Worm (Caenorhabditis elegans): Measurements from ENCODE around the gene srh-59.

srh-59 gene

ce11 chrII:3581752-3582151 lies at the start of gene srh-59:
Gene srh-59, plus strand, starts transcription at chrII:3582052.
- TF ChIP-seq snpc-3.4 (tag; optimal IDR thresholded peaks at IDR 0.05) (no peak), dpff-1 (tag; optimal IDR thresholded peaks at IDR 0.05) (no peak), ZK185.1 (tag; optimal IDR thresholded peaks at IDR 0.05; ENCODE audit: poor library complexity, severe bottlenecking) (no peak), dpl-1 (GFP tag; optimal IDR thresholded peaks at IDR 0.05) (no peak), bed-2 (GFP tag; IDR thresholded peaks at IDR 0.05) (no peak), ceh-40 (GFP tag; IDR thresholded peaks at IDR 0.05) (no peak), egl-18 (GFP tag; IDR thresholded peaks at IDR 0.05) (no peak), egrh-3 (GFP tag; IDR thresholded peaks at IDR 0.05) (no peak), tbp1 (GFP tag; optimal IDR thresholded peaks at IDR 0.05) (no peak), ceh-79 (tag; optimal IDR thresholded peaks at IDR 0.05) (no peak), lin-40 (tag; optimal IDR thresholded peaks at IDR 0.05) (no peak), Y53G8AR.9 (GFP tag; conservative IDR thresholded peaks at IDR 0.05) (no peak), rpc-1 (optimal IDR thresholded peaks at IDR 0.05) (no peak), rpc-1 (tag; optimal IDR thresholded peaks at IDR 0.05) (no peak), sptf-2 (GFP tag; optimal IDR thresholded peaks at IDR 0.05) (no peak), attf-3 (GFP tag; conservative IDR thresholded peaks at IDR 0.05) (no peak)

- TF ChIP-seq Y56A3A.18 (GFP tag; IDR thresholded peaks at IDR 0.05) (no peak), aptf-2 (GFP tag; conservative IDR thresholded peaks at IDR 0.05) (no peak), hlh-12 (tag; optimal IDR thresholded peaks at IDR 0.05) (no peak), ceh-100 (GFP tag; IDR thresholded peaks at IDR 0.05) (no peak), nhr-120 (GFP tag; IDR thresholded peaks at IDR 0.05) (no peak), chd-7 (tag; optimal IDR thresholded peaks at IDR 0.05) (no peak), lin-54 (GFP tag; optimal IDR thresholded peaks at IDR 0.05) (no peak), attf-3 (GFP tag; conservative IDR thresholded peaks at IDR 0.05) (no peak), zfh-2 (GFP tag; conservative IDR thresholded peaks at IDR 0.05) (peak; percentile 69), mel-28 (tag; optimal IDR thresholded peaks at IDR 0.05; ENCODE audit: borderline replicate concordance) (no peak), hmg-1.2 (GFP tag; IDR thresholded peaks at IDR 0.05) (no peak), mcd-1 (GFP tag; IDR thresholded peaks at IDR 0.05) (0 out of 2 replicates have a peak, but pooled peaks have one; percentile 18), egrh-3 (GFP tag; IDR thresholded peaks at IDR 0.05) (peak; percentile 42; the same call in 1 of the 2 replicates), ztf-25 (GFP tag; IDR thresholded peaks at IDR 0.05) (no peak), snpc-1.1 (tag; optimal IDR thresholded peaks at IDR 0.05; ENCODE audit: insufficient read depth) (no peak), B0019.2 (GFP tag; conservative IDR thresholded peaks at IDR 0.05) (no peak), hrde-1 (tag; optimal IDR thresholded peaks at IDR 0.05; ENCODE audit: borderline replicate concordance) (no peak), ztf-28 (GFP tag; IDR thresholded peaks at IDR 0.05) (no peak)
Measured at ce11 chrII:3540151-3540550, 41.7 kb upstream of the srh-59 start.

ce11 chrII:3546381-3546931 lies 35.4 kb upstream of the srh-59 start, which contains the start of gene apd-3:
Gene apd-3, minus strand, starts transcription at chrII:3546431.
- TF ChIP-seq F33H1.4 (GFP tag; IDR thresholded peaks at IDR 0.05) (peak; percentile 93), mcd-1 (GFP tag; IDR thresholded peaks at IDR 0.05) (peak; percentile 32; the same call in 1 of the 2 replicates), efl-1 (GFP tag; optimal IDR thresholded peaks at IDR 0.05) (peak; percentile 27), lin-54 (GFP tag; optimal IDR thresholded peaks at IDR 0.05) (peak; percentile 4), snpc-3.4 (tag; optimal IDR thresholded peaks at IDR 0.05) (peak; percentile 10), ceh-91 (GFP tag; IDR thresholded peaks at IDR 0.05) (0 out of 2 replicates have a peak, but pooled peaks have one; percentile 38), madf-8 (GFP tag; conservative IDR thresholded peaks at IDR 0.05) (peak; percentile 82), lsl-1 (GFP tag; optimal IDR thresholded peaks at IDR 0.05) (peak; percentile 98), snpc-1.3 (tag; optimal IDR thresholded peaks at IDR 0.05; ENCODE audit: insufficient read depth) (peak; percentile 19), mes-4 (tag; optimal IDR thresholded peaks at IDR 0.05) (no peak), madf-6 (GFP tag; IDR thresholded peaks at IDR 0.05) (peak; percentile 95), xnd-1 (tag; optimal IDR thresholded peaks at IDR 0.05) (peak; percentile 97), F57C9.4 (tag; optimal IDR thresholded peaks at IDR 0.05) (no peak), hlh-12 (tag; optimal IDR thresholded peaks at IDR 0.05) (no peak), D2030.7 (GFP tag; IDR thresholded peaks at IDR 0.05) (peak; percentile 58), somi-1 (GFP tag; optimal IDR thresholded peaks at IDR 0.05) (no peak)
